Worm (Caenorhabditis elegans) whole organism, midembryonic: Measurements from ENCODE around the gene unk-1.

Experiments used
- T22C8.4 ChIP-seq: fragments of 200-800 bp; sonication (Bioruptor generic); IDR thresholded peaks from 2 replicates; pipeline ENCODE4 v1.3.6; 2022; ENCODE audit warnings: missing genetic modification characterization, missing compliant biosample characterization
- cog-1 ChIP-seq: sonication (generic microtip); optimal IDR thresholded peaks from 2 replicates; lab custom pipeline; 2016; ENCODE audit warnings: missing genetic modification characterization, missing compliant biosample characterization
- flt-1 ChIP-seq: fragments of 200-800 bp; sonication (Bioruptor generic); IDR thresholded peaks from 2 replicates; pipeline ENCODE4 v1.3.6; 2022; ENCODE audit warnings: missing genetic modification characterization, missing compliant biosample characterization
- klf-2 ChIP-seq: fragments of 200-800 bp; sonication (Bioruptor generic); conservative IDR thresholded peaks from 2 replicates; pipeline ENCODE4 v1.3.6; 2022; ENCODE audit warnings: missing genetic modification reagents, missing genetic modification characterization, missing compliant biosample characterization
- med-1 ChIP-seq: sonication (generic microtip); optimal IDR thresholded peaks from 2 replicates; lab custom pipeline; 2017; ENCODE audit warnings: missing genetic modification characterization, mild to moderate bottlenecking, missing compliant biosample characterization, antibody characterized with exemption, missing genetic modification reagents; ENCODE audit not compliant: insufficient read depth
- ref-1 ChIP-seq: fragments of 200-800 bp; sonication (Bioruptor generic); conservative IDR thresholded peaks from 2 replicates; pipeline ENCODE4 v1.3.6; 2022; ENCODE audit warnings: missing genetic modification reagents, missing genetic modification characterization, missing compliant biosample characterization
- tab-1 ChIP-seq: fragments of 200-800 bp; sonication (Bioruptor generic); IDR thresholded peaks from 2 replicates; pipeline ENCODE4 v1.3.6; 2022; ENCODE audit warnings: missing genetic modification characterization, missing compliant biosample characterization
- ztf-23 ChIP-seq: fragments of 200-800 bp; sonication (Bioruptor generic); IDR thresholded peaks from 2 replicates; pipeline ENCODE4 v1.3.6; 2022; ENCODE audit warnings: missing genetic modification reagents, missing genetic modification characterization, missing compliant biosample characterization
- ztf-29 ChIP-seq: fragments of 200-800 bp; sonication (Bioruptor generic); IDR thresholded peaks from 2 replicates; pipeline ENCODE4 v1.3.6; 2022; ENCODE audit warnings: missing genetic modification reagents, missing genetic modification characterization, missing compliant biosample characterization

DNA sequence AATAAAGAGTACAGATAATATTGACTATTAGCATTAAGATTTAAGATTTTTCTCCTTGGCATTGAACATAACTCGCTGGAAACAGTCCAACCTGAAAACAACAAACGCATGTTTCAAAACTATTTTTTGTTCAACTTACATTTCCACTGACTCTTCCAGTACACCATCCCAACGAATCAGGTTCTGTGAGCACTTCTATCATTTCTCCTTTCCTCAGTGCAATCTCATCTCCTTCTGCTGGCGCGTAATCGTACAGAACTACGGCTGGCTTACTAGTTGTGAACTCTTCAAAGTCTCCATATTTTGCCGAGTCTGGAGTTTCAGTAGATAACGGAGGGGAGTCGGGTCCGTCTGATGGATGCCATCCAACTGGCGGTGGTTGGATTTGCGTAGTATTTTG lies 25.6 kb upstream of the unk-1 start:
- no peak for TF ChIP-seq T22C8.4 (GFP tag; lab: Robert Waterston, UW)
- no peak for TF ChIP-seq cog-1 (tag; lab: Kevin White, UChicago)
- TF ChIP-seq ztf-29 (GFP tag; lab: Robert Waterston, UW) = no peak
- TF ChIP-seq ztf-23 (GFP tag; lab: Robert Waterston, UW) = no peak
- no peak for TF ChIP-seq ref-1 (GFP tag; lab: Robert Waterston, UW)
- no peak for TF ChIP-seq klf-2 (GFP tag; lab: Robert Waterston, UW)
- no peak for TF ChIP-seq med-1
- no peak for TF ChIP-seq flt-1
- no peak for TF ChIP-seq tab-1
